Fruit fly (Drosophila melanogaster): ENCODE measurements around the gene Pglym78.

Pglym78 gene

dm6 chr3R:29148072-29148471 is at the start of gene Pglym78, which contains the start of gene CG11882 (continued):
- TF ChIP-seq CG15073 (GFP tag; optimal IDR thresholded peaks at IDR 0.05) (no peak), Optix (GFP tag; IDR thresholded peaks at IDR 0.05) (no peak), CG11247 (GFP tag; IDR thresholded peaks at IDR 0.05) (peak; percentile 48; the same call in 1 of the 2 replicates), CG43689 (GFP tag; IDR thresholded peaks at IDR 0.05) (no peak), Asciz (GFP tag; optimal IDR thresholded peaks at IDR 0.05) (no peak), HLH4C (GFP tag; IDR thresholded peaks at IDR 0.05; ENCODE audit: partially characterized antibody) (peak; percentile 43; the same call in 1 of the 3 replicates), pho (GFP tag; optimal IDR thresholded peaks at IDR 0.05) (peak; percentile 73), hth (optimal IDR thresholded peaks at IDR 0.05) (no peak), unc-4 (GFP tag; IDR thresholded peaks at IDR 0.05; ENCODE audit: partially characterized antibody) (peak; percentile 65), fd102C (GFP tag; optimal IDR thresholded peaks at IDR 0.05) (no peak), ftz-f1 (GFP tag; optimal IDR thresholded peaks at IDR 0.05) (peak; percentile 100), chif (GFP tag; optimal IDR thresholded peaks at IDR 0.05) (peak in 1 of 2 experiments; percentile 25), Scr (GFP tag; IDR thresholded peaks at IDR 0.05; ENCODE audit: partially characterized antibody) (peak; percentile 58), Spps (tag; optimal IDR thresholded peaks at IDR 0.05) (no peak), Jarid2 (GFP tag; optimal IDR thresholded peaks at IDR 0.05) (no peak), CG2120 (GFP tag; optimal IDR thresholded peaks at IDR 0.05) (peak; percentile 72), bigmax (GFP tag; optimal IDR thresholded peaks at IDR 0.05) (peak; percentile 4), CG5180 (GFP tag; optimal IDR thresholded peaks at IDR 0.05) (no peak), CG6689 (GFP tag; IDR thresholded peaks at IDR 0.05) (peak; percentile 22; the same call in 1 of the 2 replicates), ssp (GFP tag; IDR thresholded peaks at IDR 0.05) (peak; percentile 35; the same call in 1 of the 2 replicates), CG7963 (GFP tag; IDR thresholded peaks at IDR 0.05; ENCODE audit: partially characterized antibody) (no peak), Blimp-1 (GFP tag; optimal IDR thresholded peaks at IDR 0.05) (no peak), CG5953 (GFP tag; IDR thresholded peaks at IDR 0.05) (no peak), CG13296 (GFP tag; optimal IDR thresholded peaks at IDR 0.05) (no peak), CG3838 (GFP tag; optimal IDR thresholded peaks at IDR 0.05) (no peak), Usf (GFP tag; optimal IDR thresholded peaks at IDR 0.05) (no peak), YL-1 (GFP tag; optimal IDR thresholded peaks at IDR 0.05) (peak; percentile 94), CG8290 (GFP tag; optimal IDR thresholded peaks at IDR 0.05) (no peak), CG8290 (tag; optimal IDR thresholded peaks at IDR 0.05) (no peak), ase (GFP tag; IDR thresholded peaks at IDR 0.05) (peak; percentile 53; the same call in 1 of the 3 replicates), CG17802 (tag; optimal IDR thresholded peaks at IDR 0.05) (no peak), CG13624 (GFP tag; optimal IDR thresholded peaks at IDR 0.05) (peak; percentile 73), CG4424 (GFP tag; optimal IDR thresholded peaks at IDR 0.05) (peak; percentile 7), CG6272 (GFP tag; IDR thresholded peaks at IDR 0.05) (peak; percentile 41; the same call in 1 of the 2 replicates), CG12219 (GFP tag; optimal IDR thresholded peaks at IDR 0.05) (no peak), CG32772 (GFP tag; IDR thresholded peaks at IDR 0.05) (no peak), jigr1 (GFP tag; IDR thresholded peaks at IDR 0.05) (no peak), CG10565 (GFP tag; optimal IDR thresholded peaks at IDR 0.05) (no peak), az2 (GFP tag; optimal IDR thresholded peaks at IDR 0.05) (no peak), lab (GFP tag; optimal IDR thresholded peaks at IDR 0.05) (no peak), Hmx (GFP tag; optimal IDR thresholded peaks at IDR 0.05) (no peak), ro (GFP tag; IDR thresholded peaks at IDR 0.05) (no peak), Fer1 (GFP tag; optimal IDR thresholded peaks at IDR 0.05) (peak; percentile 52), cad (GFP tag; optimal IDR thresholded peaks at IDR 0.05) (no peak), CG1792 (GFP tag; optimal IDR thresholded peaks at IDR 0.05) (no peak), CG11093 (GFP tag; IDR thresholded peaks at IDR 0.05) (no peak), bowl (GFP tag; IDR thresholded peaks at IDR 0.05) (no peak), CG8478 (optimal IDR thresholded peaks at IDR 0.05) (peak; percentile 20), ab (GFP tag; optimal IDR thresholded peaks at IDR 0.05) (no peak), Ets97D (GFP tag; optimal IDR thresholded peaks at IDR 0.05) (peak; percentile 96), Mad (GFP tag; optimal IDR thresholded peaks at IDR 0.05) (no peak), CG2129 (GFP tag; IDR thresholded peaks at IDR 0.05; ENCODE audit: partially characterized antibody) (0 out of 2 replicates have a peak, but pooled peaks have one; percentile 15)

All from whole organism, embryonic.